Fruit fly (Drosophila melanogaster) S2 (cell line): ENCODE results near the gene CG14017.

Source experiments
- CG8478 ChIP-seq: fragments of >200 bp; optimal IDR thresholded peaks from 2 replicates; lab custom pipeline; 2018
- CTCF ChIP-seq, 2 experiments: fragments of >200 bp; optimal IDR thresholded peaks; 2 replicates each; lab custom pipeline; 2018

The CG14017 gene

dm6 chr2L:5593839-5594238 is 40.1 kb downstream of the CG14017 start:
- TF ChIP-seq CG8478 (lab: Kevin White, UChicago): no peak
- TF ChIP-seq CTCF (optimal IDR thresholded peaks at IDR 0.05; lab: Kevin White, UChicago): no peak

- TF ChIP-seq CTCF (optimal IDR thresholded peaks at IDR 0.05; lab: Kevin White, UChicago) (no peak), CG8478 (lab: Kevin White, UChicago) (no peak)
Observed at dm6 chr2L:5596533-5596932, 42.8 kb downstream of the CG14017 start, which contains the start of gene CG18266. Gene CG18266, plus strand, starts transcription at chr2L:5596833.
